Worm (Caenorhabditis elegans) whole organism, young adult: ENCODE measurements around the gene Y69A2AL.2.

Experiments
- B0035.1 ChIP-seq: sonication (generic microtip); optimal IDR thresholded peaks from 2 replicates; lab custom pipeline; 2016; ENCODE audit warnings: missing genetic modification characterization, mild to moderate bottlenecking, missing compliant biosample characterization, missing genotype, missing genetic modification reagents
- C06A6.2 ChIP-seq: fragments of 200-800 bp; sonication (Bioruptor generic); conservative IDR thresholded peaks from 2 replicates; pipeline ENCODE4 v1.3.6; 2022; ENCODE audit warnings: missing genetic modification characterization, missing compliant biosample characterization
- D2030.7 ChIP-seq: fragments of 200-800 bp; sonication (Bioruptor generic); IDR thresholded peaks from 2 replicates; pipeline ENCODE4 v1.3.6; 2022; ENCODE audit warnings: missing genetic modification reagents, missing genetic modification characterization, missing compliant biosample characterization
- F52B5.7 ChIP-seq: sonication (generic microtip); optimal IDR thresholded peaks from 2 replicates; lab custom pipeline; 2016; ENCODE audit warnings: mild to moderate bottlenecking, missing genetic modification characterization, missing compliant biosample characterization
- F57C9.4 ChIP-seq: sonication (generic microtip); optimal IDR thresholded peaks from 2 replicates; lab custom pipeline; 2017; ENCODE audit warnings: mild to moderate bottlenecking, missing genetic modification characterization, missing compliant biosample characterization
- K12H6.12 ChIP-seq: fragments of 200-800 bp; sonication (Bioruptor generic); optimal IDR thresholded peaks from 2 replicates; lab custom pipeline; 2018; ENCODE audit warnings: mild to moderate bottlenecking, missing genetic modification characterization, missing compliant biosample characterization
- Y53G8AR.9 ChIP-seq: fragments of 200-800 bp; sonication (Bioruptor generic); conservative IDR thresholded peaks from 2 replicates; pipeline ENCODE4 v1.3.6; 2022; ENCODE audit warnings: missing genetic modification reagents, missing genetic modification characterization, missing compliant biosample characterization
- Y79H2A.3 ChIP-seq: fragments of 200-800 bp; sonication (Bioruptor generic); conservative IDR thresholded peaks from 2 replicates; pipeline ENCODE4 v1.3.6; 2022; ENCODE audit warnings: missing genetic modification reagents, missing genetic modification characterization, missing compliant biosample characterization
- ZK185.1 ChIP-seq: sonication (generic microtip); optimal IDR thresholded peaks from 2 replicates; lab custom pipeline; 2016; ENCODE audit warnings: mild to moderate bottlenecking, missing genetic modification characterization, missing compliant biosample characterization; ENCODE audit not compliant: poor library complexity, severe bottlenecking
- akir-1 ChIP-seq: fragments of 200-800 bp; sonication (Bioruptor generic); optimal IDR thresholded peaks from 2 replicates; lab custom pipeline; 2018; ENCODE audit warnings: mild to moderate bottlenecking, missing genetic modification characterization, moderate library complexity, missing compliant biosample characterization
- atf-7 ChIP-seq: sonication (generic microtip); optimal IDR thresholded peaks from 2 replicates; lab custom pipeline; 2017; ENCODE audit warnings: mild to moderate bottlenecking, missing genetic modification characterization, missing compliant biosample characterization
- attf-5 ChIP-seq: fragments of 200-800 bp; sonication (Bioruptor generic); optimal IDR thresholded peaks from 2 replicates; lab custom pipeline; 2018; ENCODE audit warnings: mild to moderate bottlenecking, missing genetic modification characterization, missing compliant biosample characterization
- bed-1 ChIP-seq: fragments of 200-800 bp; sonication (Bioruptor generic); IDR thresholded peaks from 2 replicates; pipeline ENCODE4 v1.3.6; 2022; ENCODE audit warnings: missing genetic modification reagents, missing genetic modification characterization, missing compliant biosample characterization
- bed-2 ChIP-seq: fragments of 200-800 bp; sonication (Bioruptor generic); IDR thresholded peaks from 2 replicates; pipeline ENCODE4 v1.3.6; 2022; ENCODE audit warnings: missing genetic modification reagents, missing genetic modification characterization, missing compliant biosample characterization
- cebp-1 ChIP-seq, 2 experiments: fragments of 200-800 bp in 1 of 2; sonication (Bioruptor generic) in 1 of 2; sonication (generic microtip) in 1 of 2; IDR thresholded peaks in 1 of 2; optimal IDR thresholded peaks in 1 of 2; 2 replicates each; pipeline versions ENCODE4 v1.3.6 to Lab custom; 2017 to 2022; ENCODE audit warnings: missing compliant biosample characterization in 2 of 2, missing genetic modification characterization in 2 of 2, mild to moderate bottlenecking in 1 of 2, missing genetic modification reagents in 1 of 2, moderate library complexity in 1 of 2
- ceh-79 ChIP-seq: sonication (generic microtip); optimal IDR thresholded peaks from 2 replicates; lab custom pipeline; 2017; ENCODE audit warnings: mild to moderate bottlenecking, missing genetic modification characterization, missing compliant biosample characterization
- ceh-91 ChIP-seq: fragments of 200-800 bp; sonication (Bioruptor generic); IDR thresholded peaks from 2 replicates; pipeline ENCODE4 v1.3.6; 2022; ENCODE audit warnings: missing genetic modification reagents, missing genetic modification characterization, missing compliant biosample characterization
- chd-7 ChIP-seq: sonication (generic microtip); optimal IDR thresholded peaks from 2 replicates; lab custom pipeline; 2016; ENCODE audit warnings: mild to moderate bottlenecking, missing genetic modification characterization, moderate library complexity, missing compliant biosample characterization
- dox-1 ChIP-seq: fragments of 200-800 bp; sonication (Bioruptor generic); IDR thresholded peaks from 2 replicates; pipeline ENCODE4 v1.3.6; 2022; ENCODE audit warnings: missing genetic modification reagents, missing genetic modification characterization, missing compliant biosample characterization
- dpl-1 ChIP-seq: fragments of 150-350 bp; optimal IDR thresholded peaks from 2 replicates; lab custom pipeline; 2014; ENCODE audit warnings: missing biosample characterization, missing genetic modification reagents, missing genetic modification characterization
- egl-44 ChIP-seq: fragments of 200-800 bp; sonication (Bioruptor generic); IDR thresholded peaks from 2 replicates; pipeline ENCODE4 v1.3.6; 2022; ENCODE audit warnings: missing genetic modification reagents, missing genetic modification characterization, missing compliant biosample characterization
- hsf-1 ChIP-seq: fragments of 200-800 bp; sonication (Bioruptor generic); IDR thresholded peaks from 2 replicates; pipeline ENCODE4 v1.3.6; 2022; ENCODE audit warnings: missing genetic modification reagents, missing genetic modification characterization, missing compliant biosample characterization
- lin-40 ChIP-seq: sonication (generic microtip); optimal IDR thresholded peaks from 2 replicates; lab custom pipeline; 2016; ENCODE audit warnings: missing genetic modification characterization, mild to moderate bottlenecking, missing compliant biosample characterization, missing genotype, missing genetic modification reagents
- lin-54 ChIP-seq: fragments of 200-800 bp; sonication (Bioruptor generic); optimal IDR thresholded peaks from 2 replicates; lab custom pipeline; 2018; ENCODE audit warnings: mild to moderate bottlenecking, missing genetic modification characterization, missing compliant biosample characterization
- lsl-1 ChIP-seq: fragments of 200-800 bp; sonication (Bioruptor generic); optimal IDR thresholded peaks from 2 replicates; lab custom pipeline; 2018; ENCODE audit warnings: mild to moderate bottlenecking, missing genetic modification characterization, moderate library complexity, missing compliant biosample characterization
- madf-6 ChIP-seq: fragments of 200-800 bp; sonication (Bioruptor generic); IDR thresholded peaks from 2 replicates; pipeline ENCODE4 v1.3.6; 2022; ENCODE audit warnings: missing genetic modification reagents, missing genetic modification characterization, missing compliant biosample characterization
- mxl-1 ChIP-seq: sonication (generic microtip); optimal IDR thresholded peaks from 2 replicates; lab custom pipeline; 2016; ENCODE audit warnings: missing genetic modification characterization, missing compliant biosample characterization
- nfyb-1 ChIP-seq: fragments of 200-800 bp; sonication (Bioruptor generic); IDR thresholded peaks from 2 replicates; pipeline ENCODE4 v1.3.6; 2022; ENCODE audit warnings: missing genetic modification reagents, missing genetic modification characterization, missing compliant biosample characterization
- nhr-179 ChIP-seq: sonication (generic microtip); optimal IDR thresholded peaks from 2 replicates; lab custom pipeline; 2016; ENCODE audit warnings: mild to moderate bottlenecking, missing genetic modification characterization, missing compliant biosample characterization
- repo-1 ChIP-seq: sonication (generic microtip); optimal IDR thresholded peaks from 2 replicates; lab custom pipeline; 2017; ENCODE audit warnings: mild to moderate bottlenecking, missing genetic modification characterization, missing compliant biosample characterization
- sdz-38 ChIP-seq: sonication (generic microtip); optimal IDR thresholded peaks from 2 replicates; lab custom pipeline; 2016; ENCODE audit warnings: missing genotype, missing genetic modification characterization, missing compliant biosample characterization
- snpc-3.4 ChIP-seq: sonication (generic microtip); optimal IDR thresholded peaks from 2 replicates; lab custom pipeline; 2017; ENCODE audit warnings: missing genetic modification characterization, mild to moderate bottlenecking, missing compliant biosample characterization, antibody characterized with exemption, moderate library complexity, missing genotype, missing genetic modification reagents
- snpc-4 ChIP-seq, 5 experiments: fragments of 150-350 bp in 1 of 5; sonication (generic microtip) in 4 of 5; optimal IDR thresholded peaks; 2 replicates each; lab custom pipeline; 2014 to 2018; ENCODE audit warnings: missing genetic modification characterization in 5 of 5, missing biosample characterization in 3 of 5, antibody characterized with exemption in 2 of 5, mild to moderate bottlenecking in 2 of 5, missing compliant biosample characterization in 2 of 5, missing genotype in 2 of 5, moderate library complexity in 2 of 5, missing genetic modification reagents in 1 of 5
- tbp1 ChIP-seq: fragments of 200-800 bp; sonication (Bioruptor generic); optimal IDR thresholded peaks from 2 replicates; lab custom pipeline; 2018; ENCODE audit warnings: mild to moderate bottlenecking, missing genetic modification characterization, missing compliant biosample characterization
- tbx-9 ChIP-seq: sonication (generic microtip); optimal IDR thresholded peaks from 2 replicates; lab custom pipeline; 2016; ENCODE audit warnings: borderline replicate concordance, missing genetic modification characterization, inconsistent platforms, missing compliant biosample characterization
- unc-62 ChIP-seq: fragments of 150-350 bp; optimal IDR thresholded peaks from 2 replicates; lab custom pipeline; 2014; ENCODE audit warnings: missing biosample characterization, missing genetic modification reagents, missing genetic modification characterization
- zfh-2 ChIP-seq: fragments of 200-800 bp; sonication (Bioruptor generic); conservative IDR thresholded peaks from 2 replicates; pipeline ENCODE4 v1.3.6; 2022; ENCODE audit warnings: missing genetic modification reagents, missing genetic modification characterization, missing compliant biosample characterization
- ztf-3 ChIP-seq: fragments of 200-800 bp; sonication (Bioruptor generic); optimal IDR thresholded peaks from 2 replicates; lab custom pipeline; 2018; ENCODE audit warnings: mild to moderate bottlenecking, missing genetic modification characterization, missing compliant biosample characterization
- ztf-6 ChIP-seq: fragments of 200-800 bp; sonication (Bioruptor generic); IDR thresholded peaks from 2 replicates; pipeline ENCODE4 v1.3.6; 2022; ENCODE audit warnings: missing genetic modification reagents, missing genetic modification characterization, missing compliant biosample characterization

The Y69A2AL.2 gene

ce11 chrIV:2497615-2498183 is 15.6 kb downstream of the Y69A2AL.2 start, which contains the start of gene Y69A2AR.16 (continued):
- TF ChIP-seq bed-1 (GFP tag; lab: Robert Waterston, UW) (no peak), repo-1 (peak; percentile 72), chd-7 (tag; lab: Kevin White, UChicago) (no peak), K12H6.12 (tag; lab: Kevin White, UChicago) (no peak), dpl-1 (GFP tag; lab: Kevin White, UChicago) (no peak), cebp-1 (GFP tag; IDR thresholded peaks at IDR 0.05; lab: Robert Waterston, UW) (no peak), cebp-1 (tag; optimal IDR thresholded peaks at IDR 0.05; lab: Kevin White, UChicago) (no peak), attf-5 (no peak)

DNA sequence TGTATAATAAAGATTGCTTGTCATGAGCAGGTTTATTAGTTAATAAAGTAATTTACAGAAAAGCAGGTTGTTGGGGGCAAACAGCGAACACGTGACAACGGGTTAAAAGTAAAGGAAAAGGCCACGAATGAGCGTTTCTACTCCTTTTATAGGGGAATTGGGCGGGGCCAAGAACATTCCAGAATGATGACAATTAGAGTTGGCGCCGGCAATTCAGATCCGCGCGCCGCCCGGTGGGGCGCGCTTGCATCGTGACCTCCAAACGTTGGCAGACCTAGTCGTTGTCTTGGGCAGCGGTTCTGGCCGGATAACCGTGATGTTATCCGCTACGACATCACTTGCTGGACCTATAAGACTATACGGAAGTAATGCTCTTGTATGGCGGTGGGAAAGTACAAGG is 20.6 kb downstream of the Y69A2AL.2 start:
- TF ChIP-seq hsf-1 (GFP tag; lab: Robert Waterston, UW) (peak; percentile 71), madf-6 (GFP tag; lab: Robert Waterston, UW) (peak; percentile 45; the same call in 1 of the 2 replicates)

- TF ChIP-seq bed-2 (GFP tag; lab: Robert Waterston, UW) (no peak), mxl-1 (no peak), Y79H2A.3 (GFP tag; lab: Robert Waterston, UW) (no peak), lin-40 (no peak), ztf-6 (GFP tag; lab: Robert Waterston, UW) (no peak), cebp-1 (GFP tag; IDR thresholded peaks at IDR 0.05; lab: Robert Waterston, UW) (no peak), cebp-1 (tag; optimal IDR thresholded peaks at IDR 0.05; lab: Kevin White, UChicago) (no peak), nhr-179 (tag; lab: Kevin White, UChicago) (no peak), sdz-38 (no peak), snpc-4 (GFP tag; optimal IDR thresholded peaks at IDR 0.05; lab: Kevin White, UChicago) (no peak), snpc-4 (tag; optimal IDR thresholded peaks at IDR 0.05; lab: Kevin White, UChicago) (no peak), lsl-1 (GFP tag; lab: Kevin White, UChicago) (no peak), F52B5.7 (no peak), akir-1 (GFP tag; lab: Kevin White, UChicago) (no peak), D2030.7 (no peak), Y53G8AR.9 (GFP tag; lab: Robert Waterston, UW) (no peak), ceh-91 (GFP tag; lab: Robert Waterston, UW) (no peak), tbx-9 (tag; lab: Kevin White, UChicago) (no peak)
- TF ChIP-seq, all 124 proteins: peak for 0
Measured at ce11 chrIV:2507824-2508223, 25.8 kb downstream of the Y69A2AL.2 start, which contains the start of gene Y69A2AR.22. TSS of gene Y69A2AR.22 (minus strand) at chrIV:2507924.

ce11 chrIV:2526836-2527235 is 44.8 kb downstream of the Y69A2AL.2 start:
- TF ChIP-seq C06A6.2 (GFP tag; lab: Robert Waterston, UW), result no peak
- no peak for TF ChIP-seq atf-7
- no peak for TF ChIP-seq F57C9.4

DNA sequence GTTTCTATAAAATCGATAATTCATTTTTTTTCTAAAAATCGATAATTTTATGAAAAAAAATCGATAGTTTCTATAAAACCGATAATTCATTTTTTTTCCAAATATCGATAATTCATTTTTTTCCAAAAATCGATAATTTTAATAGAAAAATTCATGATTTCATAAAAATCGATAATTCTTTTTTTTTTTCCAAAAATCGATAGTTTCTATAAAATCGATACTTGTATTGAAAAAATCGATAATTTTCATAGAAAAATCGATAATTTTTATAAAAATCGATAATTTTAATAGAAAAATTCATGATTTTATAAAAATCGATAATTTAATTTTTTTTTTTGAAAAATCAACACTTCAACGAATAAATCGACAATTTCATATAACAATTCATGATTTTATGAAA is 47.2 kb downstream of the Y69A2AL.2 start:
- no peak for TF ChIP-seq B0035.1
- no peak for TF ChIP-seq lin-54 (GFP tag; lab: Kevin White, UChicago)

ce11 chrIV:2530285-2530684 is 48.2 kb downstream of the Y69A2AL.2 start:
- no peak for TF ChIP-seq egl-44 (GFP tag; lab: Robert Waterston, UW)
- TF ChIP-seq snpc-3.4 (tag; lab: Kevin White, UChicago), result no peak
- TF ChIP-seq unc-62 (GFP tag; lab: Kevin White, UChicago), result no peak
- TF ChIP-seq snpc-4 (GFP tag; optimal IDR thresholded peaks at IDR 0.05; lab: Kevin White, UChicago), result no peak
- no peak for TF ChIP-seq snpc-4 (tag; optimal IDR thresholded peaks at IDR 0.05; lab: Kevin White, UChicago)
- no peak for TF ChIP-seq tbp1
- TF ChIP-seq dox-1 (GFP tag; lab: Robert Waterston, UW), result no peak
- TF ChIP-seq bed-1 (GFP tag; lab: Robert Waterston, UW), result no peak
- no peak for TF ChIP-seq ZK185.1 (tag; lab: Kevin White, UChicago)
- no peak for TF ChIP-seq ztf-3 (GFP tag; lab: Kevin White, UChicago)
- no peak for TF ChIP-seq nfyb-1 (GFP tag; lab: Robert Waterston, UW)
- TF ChIP-seq ceh-79 (tag; lab: Kevin White, UChicago), result no peak
- no peak for TF ChIP-seq zfh-2 (GFP tag; lab: Robert Waterston, UW)
